Worm (Caenorhabditis elegans) whole organism, late embryonic: ENCODE measurements around the gene egl-2.

Source experiments
- C08G9.2 ChIP-seq: sonication (generic microtip); optimal IDR thresholded peaks from 2 replicates; lab custom pipeline; 2016; ENCODE audit warnings: mild to moderate bottlenecking, missing genetic modification characterization, moderate library complexity, missing compliant biosample characterization
- F13H6.1 ChIP-seq: sonication (generic microtip); optimal IDR thresholded peaks from 2 replicates; lab custom pipeline; 2016; ENCODE audit warnings: missing genetic modification characterization, missing compliant biosample characterization
- K09A11.1 ChIP-seq: sonication (generic microtip); optimal IDR thresholded peaks from 2 replicates; lab custom pipeline; 2017; ENCODE audit warnings: antibody characterized with exemption, mild to moderate bottlenecking, missing genetic modification characterization, missing compliant biosample characterization; ENCODE audit not compliant: insufficient read depth
- Y22D7AL.16 ChIP-seq: sonication (generic microtip); optimal IDR thresholded peaks from 2 replicates; lab custom pipeline; 2016; ENCODE audit warnings: missing genetic modification characterization, missing compliant biosample characterization
- ahr-1 ChIP-seq: sonication (generic microtip); optimal IDR thresholded peaks from 2 replicates; lab custom pipeline; 2016; ENCODE audit warnings: missing genetic modification characterization, missing compliant biosample characterization
- ama-1 ChIP-seq: fragments of 150-350 bp; optimal IDR thresholded peaks from 2 replicates; lab custom pipeline; 2014
- ceh-14 ChIP-seq: sonication (generic microtip); optimal IDR thresholded peaks from 2 replicates; lab custom pipeline; 2016; ENCODE audit warnings: missing genotype, missing genetic modification characterization, missing compliant biosample characterization
- ceh-18 ChIP-seq: sonication (generic microtip); optimal IDR thresholded peaks from 2 replicates; lab custom pipeline; 2016; ENCODE audit warnings: missing genetic modification characterization, missing compliant biosample characterization
- ceh-19 ChIP-seq: fragments of 200-800 bp; sonication (Bioruptor generic); optimal IDR thresholded peaks from 2 replicates; lab custom pipeline; 2018; ENCODE audit warnings: mild to moderate bottlenecking, missing genetic modification characterization, missing compliant biosample characterization
- ceh-31 ChIP-seq: sonication (generic microtip); optimal IDR thresholded peaks from 2 replicates; lab custom pipeline; 2016; ENCODE audit warnings: missing genetic modification characterization, missing compliant biosample characterization
- ceh-34 ChIP-seq: sonication (generic microtip); optimal IDR thresholded peaks from 2 replicates; lab custom pipeline; 2016; ENCODE audit warnings: mild to moderate bottlenecking, missing genetic modification characterization, missing compliant biosample characterization
- ceh-45 ChIP-seq: fragments of 200-800 bp; sonication (Bioruptor generic); IDR thresholded peaks from 2 replicates; pipeline ENCODE4 v1.3.6; 2022; ENCODE audit warnings: missing genetic modification reagents, missing genetic modification characterization, missing compliant biosample characterization
- ceh-48 ChIP-seq: sonication (generic microtip); optimal IDR thresholded peaks from 2 replicates; lab custom pipeline; 2016; ENCODE audit warnings: missing genetic modification characterization, inconsistent platforms, missing compliant biosample characterization
- ceh-6 ChIP-seq: fragments of 200-800 bp; sonication (Bioruptor generic); optimal IDR thresholded peaks from 2 replicates; lab custom pipeline; 2018; ENCODE audit warnings: mild to moderate bottlenecking, missing genetic modification characterization, missing compliant biosample characterization
- che-1 ChIP-seq: sonication (generic microtip); optimal IDR thresholded peaks from 2 replicates; lab custom pipeline; 2016; ENCODE audit warnings: mild to moderate bottlenecking, missing genetic modification characterization, missing compliant biosample characterization
- dmd-4 ChIP-seq: sonication (generic microtip); optimal IDR thresholded peaks from 2 replicates; lab custom pipeline; 2016; ENCODE audit warnings: borderline replicate concordance, missing genetic modification characterization, missing compliant biosample characterization
- dve-1 ChIP-seq: sonication (generic microtip); optimal IDR thresholded peaks from 2 replicates; lab custom pipeline; 2017; ENCODE audit warnings: antibody characterized with exemption, mild to moderate bottlenecking, missing genetic modification characterization, missing compliant biosample characterization
- elt-4 ChIP-seq: sonication (generic microtip); optimal IDR thresholded peaks from 2 replicates; lab custom pipeline; 2016; ENCODE audit warnings: missing genetic modification characterization, missing compliant biosample characterization
- fax-1 ChIP-seq: sonication (generic microtip); optimal IDR thresholded peaks from 2 replicates; lab custom pipeline; 2016; ENCODE audit warnings: missing genotype, missing genetic modification characterization, missing compliant biosample characterization
- fkh-10 ChIP-seq: fragments of 150-350 bp; optimal IDR thresholded peaks from 2 replicates; lab custom pipeline; 2014; ENCODE audit warnings: missing biosample characterization, missing genetic modification reagents, missing genetic modification characterization
- fkh-6 ChIP-seq: sonication (generic microtip); optimal IDR thresholded peaks from 2 replicates; lab custom pipeline; 2016; ENCODE audit warnings: missing genetic modification characterization, missing compliant biosample characterization
- gmeb-2 ChIP-seq: sonication (generic microtip); optimal IDR thresholded peaks from 2 replicates; lab custom pipeline; 2016; ENCODE audit warnings: missing genetic modification characterization, inconsistent platforms, missing compliant biosample characterization
- hlh-13 ChIP-seq: fragments of 200-800 bp; sonication (Bioruptor generic); optimal IDR thresholded peaks from 2 replicates; lab custom pipeline; 2018; ENCODE audit warnings: mild to moderate bottlenecking, missing genetic modification characterization, missing compliant biosample characterization
- hlh-30 ChIP-seq: sonication (generic microtip); optimal IDR thresholded peaks from 2 replicates; lab custom pipeline; 2017; ENCODE audit warnings: antibody characterized with exemption, missing genetic modification characterization, missing compliant biosample characterization; ENCODE audit not compliant: insufficient read depth
- hlh-8 ChIP-seq: sonication (generic microtip); optimal IDR thresholded peaks from 2 replicates; lab custom pipeline; 2016; ENCODE audit warnings: missing genotype, missing genetic modification characterization, missing compliant biosample characterization
- madf-2 ChIP-seq: sonication (generic microtip); optimal IDR thresholded peaks from 2 replicates; lab custom pipeline; 2017; ENCODE audit warnings: missing genetic modification characterization, missing compliant biosample characterization
- mec-3 ChIP-seq: sonication (generic microtip); optimal IDR thresholded peaks from 2 replicates; lab custom pipeline; 2016; ENCODE audit warnings: borderline replicate concordance, missing genetic modification characterization, missing compliant biosample characterization
- nfya-1 ChIP-seq: sonication (generic microtip); optimal IDR thresholded peaks from 2 replicates; lab custom pipeline; 2017; ENCODE audit warnings: missing genetic modification characterization, mild to moderate bottlenecking, missing compliant biosample characterization, antibody characterized with exemption, moderate library complexity
- npax-4 ChIP-seq: sonication (generic microtip); optimal IDR thresholded peaks from 2 replicates; lab custom pipeline; 2016; ENCODE audit warnings: missing genetic modification characterization, missing compliant biosample characterization
- pag-3 ChIP-seq: sonication (generic microtip); optimal IDR thresholded peaks from 2 replicates; lab custom pipeline; 2016; ENCODE audit warnings: missing compliant biosample characterization, missing genetic modification characterization, borderline replicate concordance
- pax-1 ChIP-seq: fragments of 150-350 bp; optimal IDR thresholded peaks from 2 replicates; lab custom pipeline; 2014; ENCODE audit warnings: missing biosample characterization, missing genetic modification characterization
- ref-2 ChIP-seq: sonication (generic microtip); optimal IDR thresholded peaks from 2 replicates; lab custom pipeline; 2016; ENCODE audit warnings: missing genetic modification characterization, missing compliant biosample characterization
- rnt-1 ChIP-seq: sonication (generic microtip); optimal IDR thresholded peaks from 2 replicates; lab custom pipeline; 2016; ENCODE audit warnings: missing genetic modification characterization, missing compliant biosample characterization
- sox-2 ChIP-seq: fragments of 200-800 bp; sonication (Bioruptor generic); IDR thresholded peaks from 2 replicates; pipeline ENCODE4 v1.3.6; 2022; ENCODE audit warnings: missing genetic modification reagents, missing genetic modification characterization, missing compliant biosample characterization
- syd-9 ChIP-seq: sonication (generic microtip); optimal IDR thresholded peaks from 2 replicates; lab custom pipeline; 2016; ENCODE audit warnings: mild to moderate bottlenecking, missing genetic modification characterization, moderate library complexity, missing compliant biosample characterization
- tbx-2 ChIP-seq: sonication (generic microtip); optimal IDR thresholded peaks from 2 replicates; lab custom pipeline; 2016; ENCODE audit warnings: missing genetic modification characterization, missing compliant biosample characterization
- unc-3 ChIP-seq, 2 experiments: fragments of 200-800 bp in 1 of 2; sonication (Bioruptor generic) in 1 of 2; sonication (generic microtip) in 1 of 2; conservative IDR thresholded peaks in 1 of 2; optimal IDR thresholded peaks in 1 of 2; 2 replicates each; pipeline versions ENCODE4 v1.3.6 to Lab custom; 2016 to 2022; ENCODE audit warnings: missing compliant biosample characterization in 2 of 2, missing genetic modification characterization in 2 of 2, missing genetic modification reagents in 1 of 2
- unc-42 ChIP-seq: sonication (generic microtip); optimal IDR thresholded peaks from 2 replicates; lab custom pipeline; 2016; ENCODE audit warnings: missing genotype, missing genetic modification characterization, missing compliant biosample characterization
- unc-55 ChIP-seq: sonication (generic microtip); optimal IDR thresholded peaks from 2 replicates; lab custom pipeline; 2017; ENCODE audit warnings: missing biosample characterization, missing genetic modification reagents, missing genetic modification characterization
- unc-86 ChIP-seq: sonication (generic microtip); optimal IDR thresholded peaks from 2 replicates; lab custom pipeline; 2016; ENCODE audit warnings: missing genetic modification characterization, missing compliant biosample characterization

egl-2 gene

ce11 chrV:1314819-1315218 lies 15.7 kb upstream of the egl-2 start, which contains the start of gene F16B3.2:
TSS of gene F16B3.2 (plus strand) at chrV:1315119.
- TF ChIP-seq nfya-1 (tag; lab: Kevin White, UChicago) (no peak), ceh-19 (GFP tag; lab: Kevin White, UChicago) (no peak), che-1 (tag; lab: Kevin White, UChicago) (no peak), npax-4 (tag; lab: Kevin White, UChicago) (no peak), Y22D7AL.16 (no peak), tbx-2 (tag; lab: Kevin White, UChicago) (no peak), fkh-6 (no peak), ama-1 (no peak), ref-2 (tag; lab: Kevin White, UChicago) (no peak), C08G9.2 (no peak), fax-1 (tag; lab: Kevin White, UChicago) (no peak), dmd-4 (tag; lab: Kevin White, UChicago) (no peak), unc-86 (tag; lab: Kevin White, UChicago) (no peak), pag-3 (tag; lab: Kevin White, UChicago) (no peak), madf-2 (tag; lab: Kevin White, UChicago) (no peak), pax-1 (no peak), ceh-6 (GFP tag; lab: Kevin White, UChicago) (no peak)

DNA sequence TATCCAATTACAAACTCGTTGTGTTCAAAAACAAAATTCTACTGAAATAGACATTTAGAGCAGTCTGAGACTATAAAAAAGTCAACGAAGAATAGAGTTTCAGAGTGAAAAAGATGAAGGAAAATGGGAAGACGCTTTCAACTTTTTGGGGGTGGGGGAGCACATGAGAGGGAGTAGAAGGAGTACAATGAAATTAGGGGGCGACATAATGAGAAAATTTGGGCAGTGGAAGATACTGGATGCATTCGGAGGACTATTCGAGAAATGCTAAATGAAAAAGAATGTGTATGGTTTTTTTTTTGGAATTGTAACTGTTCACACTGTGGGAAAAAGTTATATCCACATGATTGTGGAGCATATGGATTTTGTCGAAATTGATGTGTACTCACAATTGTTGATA lies 14.1 kb upstream of the egl-2 start:
- no peak for TF ChIP-seq dve-1 (tag; lab: Kevin White, UChicago)
- TF ChIP-seq ceh-18 (tag; lab: Kevin White, UChicago) = no peak
- no peak for TF ChIP-seq unc-3 (GFP tag; conservative IDR thresholded peaks at IDR 0.05; lab: Robert Waterston, UW)
- no peak for TF ChIP-seq unc-3 (tag; optimal IDR thresholded peaks at IDR 0.05; lab: Kevin White, UChicago)
- no peak for TF ChIP-seq ceh-45 (GFP tag; lab: Robert Waterston, UW)
- no peak for TF ChIP-seq rnt-1 (tag; lab: Kevin White, UChicago)
- peak; percentile 76 for TF ChIP-seq unc-42
- no peak for TF ChIP-seq fkh-10 (GFP tag; lab: Kevin White, UChicago)
- TF ChIP-seq fkh-6 = no peak

DNA sequence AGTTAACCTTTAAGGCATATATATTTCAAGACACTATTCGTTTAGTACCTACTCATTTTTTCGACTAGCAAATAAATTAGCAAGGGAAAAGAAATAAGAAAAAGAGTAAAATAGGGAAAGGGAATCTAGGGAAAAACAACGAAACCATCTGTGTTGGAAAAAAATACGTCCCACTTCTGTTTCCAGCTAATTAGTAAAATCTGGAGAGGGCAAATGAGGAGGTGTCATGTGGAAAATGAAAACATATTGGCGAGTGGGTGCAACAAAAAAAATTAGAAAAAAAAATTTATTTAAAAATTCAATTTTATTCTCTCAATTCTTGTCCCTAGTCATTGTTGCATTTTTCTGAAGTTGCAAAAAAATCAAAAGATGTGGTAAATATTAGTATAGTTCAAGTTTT lies 8.6 kb upstream of the egl-2 start:
- no peak for TF ChIP-seq ahr-1 (tag; lab: Kevin White, UChicago)
- no peak for TF ChIP-seq ceh-48 (tag; lab: Kevin White, UChicago)
- no peak for TF ChIP-seq unc-42
- no peak for TF ChIP-seq unc-55 (GFP tag; lab: Kevin White, UChicago)
- no peak for TF ChIP-seq mec-3 (tag; lab: Kevin White, UChicago)
- TF ChIP-seq sox-2 (GFP tag; lab: Robert Waterston, UW) = no peak
- TF ChIP-seq ceh-34 = no peak

- TF ChIP-seq syd-9 (tag; lab: Kevin White, UChicago) (no peak), ceh-31 (no peak), hlh-13 (no peak), dve-1 (tag; lab: Kevin White, UChicago) (peak; percentile 35)
Measured at ce11 chrV:1305846-1306245, 6.7 kb upstream of the egl-2 start.

ce11 chrV:1302090-1302489 lies 3.0 kb upstream of the egl-2 start:
- TF ChIP-seq unc-42 (no peak), ahr-1 (tag; lab: Kevin White, UChicago) (no peak), K09A11.1 (tag; lab: Kevin White, UChicago) (no peak), hlh-8 (no peak), hlh-30 (no peak), ref-2 (tag; lab: Kevin White, UChicago) (no peak), sox-2 (GFP tag; lab: Robert Waterston, UW) (no peak), gmeb-2 (no peak), unc-86 (tag; lab: Kevin White, UChicago) (no peak), elt-4 (no peak), F13H6.1 (tag; lab: Kevin White, UChicago) (no peak), Y22D7AL.16 (no peak), ceh-34 (no peak), ceh-14 (tag; lab: Kevin White, UChicago) (no peak), dmd-4 (tag; lab: Kevin White, UChicago) (no peak)
